Fruit fly (Drosophila melanogaster): ENCODE results near the gene Sry-beta.

Sry-beta gene

DNA sequence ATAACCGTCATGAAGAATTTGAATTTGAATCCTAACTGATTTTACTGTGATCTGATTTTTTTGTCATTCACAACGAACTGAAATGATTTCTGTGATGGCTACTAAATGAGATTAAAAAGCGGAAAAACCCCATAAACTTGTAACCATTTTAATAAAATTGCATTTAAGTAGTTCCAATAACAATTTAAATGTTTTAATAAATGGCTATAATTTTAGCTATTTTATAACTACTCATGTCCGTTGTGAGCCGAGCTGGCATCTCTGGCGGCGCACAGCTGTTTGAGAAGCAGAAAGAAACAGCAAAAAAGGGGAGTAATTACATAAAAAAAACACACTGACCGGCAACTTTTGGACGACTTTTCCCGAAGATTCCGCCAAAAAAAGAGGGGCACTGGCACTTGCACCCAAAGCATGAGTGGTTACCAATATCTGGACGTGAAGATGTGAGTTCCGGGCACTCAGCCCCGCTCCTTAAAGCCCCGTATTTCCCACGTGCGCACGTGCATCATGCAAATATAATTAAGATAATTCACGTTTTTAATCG, 17.1 kb downstream of the Sry-beta start, which contains the start of the genes CG7950 and Rpp14a (continued):
- TF ChIP-seq prd (optimal IDR thresholded peaks at IDR 0.05) (no peak), prd (GFP tag; IDR thresholded peaks at IDR 0.05) (peak; percentile 85), CG10565 (GFP tag; optimal IDR thresholded peaks at IDR 0.05) (no peak), Hmr (GFP tag; optimal IDR thresholded peaks at IDR 0.05) (peak; percentile 79), Pdp1 (GFP tag; optimal IDR thresholded peaks at IDR 0.05) (peak; percentile 83 to 97), CG3065 (GFP tag; optimal IDR thresholded peaks at IDR 0.05) (no peak), schlank (tag; optimal IDR thresholded peaks at IDR 0.05) (peak; percentile 58), CG42726 (GFP tag; IDR thresholded peaks at IDR 0.05; ENCODE audit: partially characterized antibody) (no peak), B-H1 (GFP tag; IDR thresholded peaks at IDR 0.05) (peak; percentile 64), grn (GFP tag; optimal IDR thresholded peaks at IDR 0.05) (no peak), CG3163 (GFP tag; optimal IDR thresholded peaks at IDR 0.05) (peak; percentile 59), bcd (GFP tag; optimal IDR thresholded peaks at IDR 0.05) (peak; percentile 49), YL-1 (GFP tag; optimal IDR thresholded peaks at IDR 0.05) (peak; percentile 83), CG10959 (GFP tag; IDR thresholded peaks at IDR 0.05) (peak; percentile 41; the same call in 1 of the 2 replicates), CG7963 (GFP tag; IDR thresholded peaks at IDR 0.05; ENCODE audit: partially characterized antibody) (no peak), CG17328 (GFP tag; IDR thresholded peaks at IDR 0.05) (peak; percentile 78), org-1 (GFP tag; optimal IDR thresholded peaks at IDR 0.05) (peak; percentile 35), pnt (GFP tag; optimal IDR thresholded peaks at IDR 0.05) (peak; percentile 65), CG6654 (GFP tag; optimal IDR thresholded peaks at IDR 0.05) (no peak), Ets65A (GFP tag) (peak; percentile 93), Eip74EF (GFP tag; optimal IDR thresholded peaks at IDR 0.05) (no peak), CG11695 (GFP tag; IDR thresholded peaks at IDR 0.05) (peak; percentile 61; the same call in 2 of the 3 replicates), HLH3B (GFP tag; IDR thresholded peaks at IDR 0.05) (peak; percentile 77), CG16813 (GFP tag; IDR thresholded peaks at IDR 0.05; ENCODE audit: partially characterized antibody) (no peak), CG1024 (GFP tag; IDR thresholded peaks at IDR 0.05) (peak; percentile 25; the same call in 1 of the 2 replicates), CG8089 (GFP tag; optimal IDR thresholded peaks at IDR 0.05) (peak; percentile 24), cas (GFP tag; IDR thresholded peaks at IDR 0.05) (peak; percentile 33; the same call in 1 of the 2 replicates), lmd (GFP tag; IDR thresholded peaks at IDR 0.05) (peak; percentile 76), luna (GFP tag; optimal IDR thresholded peaks at IDR 0.05) (peak; percentile 42), CG2199 (GFP tag; IDR thresholded peaks at IDR 0.05) (no peak), repo (GFP tag; optimal IDR thresholded peaks at IDR 0.05) (peak; percentile 54), HLHmδ (GFP tag; optimal IDR thresholded peaks at IDR 0.05) (no peak), dan (GFP tag; IDR thresholded peaks at IDR 0.05) (no peak), CG11456 (GFP tag; IDR thresholded peaks at IDR 0.05) (peak; percentile 73; the same call in 2 of the 3 replicates), zf30C (GFP tag; optimal IDR thresholded peaks at IDR 0.05) (peak; percentile 38), CG10543 (GFP tag; optimal IDR thresholded peaks at IDR 0.05) (peak; percentile 58), Drgx (GFP tag; IDR thresholded peaks at IDR 0.05) (peak; percentile 80), da (GFP tag; optimal IDR thresholded peaks at IDR 0.05) (peak; percentile 50), dmrt11E (tag; optimal IDR thresholded peaks at IDR 0.05) (peak; percentile 78), CG2202 (tag; optimal IDR thresholded peaks at IDR 0.05) (peak; percentile 55), CG8359 (GFP tag; optimal IDR thresholded peaks at IDR 0.05; ENCODE audit: borderline replicate concordance) (no peak), CG14667 (GFP tag; IDR thresholded peaks at IDR 0.05) (peak; percentile 44), unpg (GFP tag; optimal IDR thresholded peaks at IDR 0.05) (peak; percentile 84), zen2 (GFP tag; IDR thresholded peaks at IDR 0.05; ENCODE audit: partially characterized antibody) (no peak; the same call in 2 of the 3 replicates), CG33213 (GFP tag; optimal IDR thresholded peaks at IDR 0.05) (peak; percentile 69), CG9609 (GFP tag; optimal IDR thresholded peaks at IDR 0.05) (peak; percentile 76), sqz (GFP tag; optimal IDR thresholded peaks at IDR 0.05) (peak; percentile 16), CG15073 (GFP tag; optimal IDR thresholded peaks at IDR 0.05) (no peak), abd-A (tag; optimal IDR thresholded peaks at IDR 0.05) (peak; percentile 46), shn (GFP tag; optimal IDR thresholded peaks at IDR 0.05) (peak; percentile 88)

Data from whole organism, embryonic.